Worm (Caenorhabditis elegans) whole organism, L2 larva: Measurements from ENCODE around the gene inx-3.

Source experiments
- F13H6.1 ChIP-seq: sonication (generic microtip); optimal IDR thresholded peaks from 2 replicates; lab custom pipeline; 2016; ENCODE audit warnings: missing genetic modification characterization, missing compliant biosample characterization
- crh-2 ChIP-seq: sonication (generic microtip); optimal IDR thresholded peaks from 2 replicates; lab custom pipeline; 2017; ENCODE audit warnings: missing biosample characterization, missing genetic modification characterization
- lin-11 ChIP-seq: fragments of 150-350 bp; sonication (generic microtip); optimal IDR thresholded peaks from 2 replicates; lab custom pipeline; 2014; ENCODE audit warnings: missing biosample characterization, missing genetic modification characterization, inconsistent platforms, mixed read lengths
- nhr-129 ChIP-seq: fragments of 150-350 bp; optimal IDR thresholded peaks from 2 replicates; lab custom pipeline; 2014; ENCODE audit warnings: missing biosample characterization, missing genetic modification characterization

inx-3 gene

ce11 chrX:6043283-6043682 lies 47.3 kb downstream of the inx-3 start:
- TF ChIP-seq F13H6.1 (tag; lab: Kevin White, UChicago) (peak; percentile 39), lin-11 (no peak), nhr-129 (tag; lab: Kevin White, UChicago) (peak; percentile 34), crh-2 (tag; lab: Kevin White, UChicago) (peak; percentile 1)
